Worm (Caenorhabditis elegans) whole organism, L4 larva: ENCODE measurements around the gene T04A11.1.
"Not testable (repeated sequence)": the region's sequence is repeated elsewhere in the genome, so short reads cannot be mapped to it uniquely, and the experiment has no call there.

Source experiments
- F49E8.2 ChIP-seq: sonication (generic microtip); optimal IDR thresholded peaks from 2 replicates; lab custom pipeline; 2016; ENCODE audit warnings: missing compliant biosample characterization, mild to moderate bottlenecking, missing genetic modification characterization, borderline replicate concordance
- Y105C5A.15 ChIP-seq: fragments of 200-800 bp; sonication (Bioruptor generic); IDR thresholded peaks from 2 replicates; pipeline ENCODE4 v1.3.6; 2022; ENCODE audit warnings: missing genetic modification characterization, missing compliant biosample characterization
- Y48G9A.11 ChIP-seq: fragments of 200-800 bp; sonication (Bioruptor generic); IDR thresholded peaks from 2 replicates; pipeline ENCODE4 v1.3.6; 2022; ENCODE audit warnings: missing genetic modification reagents, missing genetic modification characterization, missing compliant biosample characterization
- Y75B8A.6 ChIP-seq: fragments of 200-800 bp; sonication (Bioruptor generic); IDR thresholded peaks from 2 replicates; pipeline ENCODE4 v1.3.6; 2022; ENCODE audit warnings: missing genetic modification reagents, missing genetic modification characterization, missing compliant biosample characterization
- ZK337.2 ChIP-seq: fragments of 200-800 bp; sonication (Bioruptor generic); IDR thresholded peaks from 2 replicates; pipeline ENCODE4 v1.3.6; 2022; ENCODE audit warnings: missing genetic modification reagents, missing genetic modification characterization, missing compliant biosample characterization
- ZK546.5 ChIP-seq, 2 experiments: sonication (generic microtip); optimal IDR thresholded peaks; 2 replicates each; lab custom pipeline; 2017; ENCODE audit warnings: missing biosample characterization in 2 of 2, missing genetic modification characterization in 2 of 2
- aly-2 ChIP-seq: sonication (generic microtip); optimal IDR thresholded peaks from 2 replicates; lab custom pipeline; 2018; ENCODE audit warnings: missing biosample characterization, missing genetic modification characterization
- ceh-20 ChIP-seq: fragments of 200-800 bp; sonication (Bioruptor generic); IDR thresholded peaks from 2 replicates; pipeline ENCODE4 v1.3.6; 2022; ENCODE audit warnings: missing genetic modification reagents, missing genetic modification characterization, missing compliant biosample characterization
- ceh-28 ChIP-seq: fragments of 150-350 bp; optimal IDR thresholded peaks from 2 replicates; lab custom pipeline; 2014; ENCODE audit warnings: missing biosample characterization, missing genetic modification reagents, missing genetic modification characterization
- ceh-44 ChIP-seq: fragments of 200-800 bp; sonication (Bioruptor generic); IDR thresholded peaks from 2 replicates; pipeline ENCODE4 v1.3.6; 2022; ENCODE audit warnings: missing genetic modification reagents, missing genetic modification characterization, missing compliant biosample characterization
- ceh-82 ChIP-seq: sonication (generic microtip); optimal IDR thresholded peaks from 2 replicates; lab custom pipeline; 2017; ENCODE audit warnings: missing biosample characterization, missing genetic modification characterization
- ces-1 ChIP-seq: fragments of 150-350 bp; sonication (generic microtip); optimal IDR thresholded peaks from 4 replicates; lab custom pipeline; 2014; ENCODE audit warnings: missing biosample characterization, missing genetic modification reagents, missing genetic modification characterization
- dpl-1 ChIP-seq: fragments of 150-350 bp; optimal IDR thresholded peaks from 2 replicates; lab custom pipeline; 2014; ENCODE audit warnings: missing biosample characterization, missing genetic modification reagents, missing genetic modification characterization
- gei-8 ChIP-seq: fragments of 200-800 bp; sonication (Bioruptor generic); optimal IDR thresholded peaks from 2 replicates; lab custom pipeline; 2018; ENCODE audit warnings: mild to moderate bottlenecking, missing genetic modification characterization, missing compliant biosample characterization
- jun-1 ChIP-seq: fragments of 150-350 bp; optimal IDR thresholded peaks from 2 replicates; lab custom pipeline; 2014; ENCODE audit warnings: missing biosample characterization, missing genetic modification reagents, missing genetic modification characterization
- lim-7 ChIP-seq: fragments of 200-800 bp; sonication (Bioruptor generic); IDR thresholded peaks from 2 replicates; pipeline ENCODE4 v1.3.6; 2022; ENCODE audit warnings: missing genetic modification characterization, missing compliant biosample characterization
- lin-29 ChIP-seq: fragments of 200-800 bp; sonication (Bioruptor generic); IDR thresholded peaks from 2 replicates; pipeline ENCODE4 v1.3.6; 2022; ENCODE audit warnings: missing genetic modification reagents, missing genetic modification characterization, missing compliant biosample characterization
- lin-38 ChIP-seq: fragments of 200-800 bp; sonication (Bioruptor generic); IDR thresholded peaks from 2 replicates; pipeline ENCODE4 v1.3.6; 2022; ENCODE audit warnings: missing genetic modification reagents, missing genetic modification characterization, missing compliant biosample characterization
- mdt-29 ChIP-seq: fragments of 200-800 bp; sonication (Bioruptor generic); IDR thresholded peaks from 2 replicates; pipeline ENCODE4 v1.3.6; 2022; ENCODE audit warnings: missing genetic modification reagents, missing genetic modification characterization, missing compliant biosample characterization
- mep-1 ChIP-seq: fragments of 150-350 bp; sonication (generic microtip); optimal IDR thresholded peaks from 3 replicates; lab custom pipeline; 2014; ENCODE audit warnings: missing biosample characterization, missing genetic modification characterization
- mxl-2 ChIP-seq: fragments of 200-800 bp; sonication (Bioruptor generic); conservative IDR thresholded peaks from 2 replicates; pipeline ENCODE4 v1.3.6; 2022; ENCODE audit warnings: missing genetic modification reagents, missing genetic modification characterization, missing compliant biosample characterization
- nhr-102 ChIP-seq: sonication (generic microtip); optimal IDR thresholded peaks from 2 replicates; lab custom pipeline; 2016; ENCODE audit warnings: mild to moderate bottlenecking, missing genetic modification characterization, moderate library complexity, missing compliant biosample characterization
- nhr-11 ChIP-seq: fragments of 150-350 bp; optimal IDR thresholded peaks from 2 replicates; lab custom pipeline; 2014; ENCODE audit warnings: missing biosample characterization, missing genetic modification characterization
- nhr-28 ChIP-seq: fragments of 150-350 bp; optimal IDR thresholded peaks from 2 replicates; lab custom pipeline; 2014; ENCODE audit warnings: missing biosample characterization, missing genetic modification characterization
- nhr-41 ChIP-seq: fragments of 200-800 bp; sonication (Bioruptor generic); IDR thresholded peaks from 2 replicates; pipeline ENCODE4 v1.3.6; 2022; ENCODE audit warnings: missing genetic modification reagents, missing genetic modification characterization, missing compliant biosample characterization
- nhr-48 ChIP-seq: sonication (generic microtip); optimal IDR thresholded peaks from 2 replicates; lab custom pipeline; 2016; ENCODE audit warnings: mild to moderate bottlenecking, missing genetic modification characterization, missing compliant biosample characterization
- nhr-76 ChIP-seq: fragments of 150-350 bp; optimal IDR thresholded peaks from 2 replicates; lab custom pipeline; 2014; ENCODE audit warnings: missing biosample characterization, missing genetic modification characterization
- pha-4 ChIP-seq, 2 experiments: fragments of 150-350 bp in 1 of 2; fragments of 200-800 bp in 1 of 2; sonication (Bioruptor generic) in 1 of 2; IDR thresholded peaks in 1 of 2; optimal IDR thresholded peaks in 1 of 2; 2 replicates each; pipeline versions ENCODE4 v1.3.6 to Lab custom; 2014 to 2022; ENCODE audit warnings: missing genetic modification characterization in 2 of 2, missing genetic modification reagents in 2 of 2, missing biosample characterization in 1 of 2, missing compliant biosample characterization in 1 of 2
- set-16 ChIP-seq: fragments of 200-800 bp; sonication (Bioruptor generic); IDR thresholded peaks from 2 replicates; pipeline ENCODE4 v1.3.6; 2022; ENCODE audit warnings: missing genetic modification reagents, missing genetic modification characterization, missing compliant biosample characterization
- spr-1 ChIP-seq: sonication (generic microtip); optimal IDR thresholded peaks from 2 replicates; lab custom pipeline; 2016; ENCODE audit warnings: mild to moderate bottlenecking, missing genetic modification characterization, missing compliant biosample characterization
- spr-3 ChIP-seq: fragments of 200-800 bp; sonication (Bioruptor generic); optimal IDR thresholded peaks from 2 replicates; lab custom pipeline; 2018; ENCODE audit warnings: mild to moderate bottlenecking, missing genetic modification characterization, missing compliant biosample characterization
- tag-97 ChIP-seq: fragments of 200-800 bp; sonication (Bioruptor generic); IDR thresholded peaks from 2 replicates; pipeline ENCODE4 v1.3.6; 2022; ENCODE audit warnings: missing genetic modification characterization, missing compliant biosample characterization
- tra-1 ChIP-seq: fragments of 200-800 bp; sonication (Bioruptor generic); IDR thresholded peaks from 2 replicates; pipeline ENCODE4 v1.3.6; 2022; ENCODE audit warnings: missing genetic modification reagents, missing genetic modification characterization, missing compliant biosample characterization
- unc-130 ChIP-seq: sonication (generic microtip); optimal IDR thresholded peaks from 2 replicates; lab custom pipeline; 2016; ENCODE audit warnings: missing genetic modification reagents, missing genetic modification characterization, missing compliant biosample characterization
- unc-62 ChIP-seq, 3 experiments: fragments of 150-350 bp in 1 of 3; sonication (generic microtip); optimal IDR thresholded peaks in 2 of 3; peaks in 1 of 3; 1 replicate in 1 of 3; 2 replicates in 2 of 3; lab custom pipeline; 2014 to 2017; ENCODE audit warnings: missing biosample characterization in 3 of 3, missing genetic modification characterization in 3 of 3, missing genetic modification reagents in 3 of 3, missing genotype in 1 of 3
- zfp-2 ChIP-seq: sonication (generic microtip); optimal IDR thresholded peaks from 2 replicates; lab custom pipeline; 2016; ENCODE audit warnings: mild to moderate bottlenecking, missing genetic modification characterization, missing compliant biosample characterization

Gene T04A11.1

DNA sequence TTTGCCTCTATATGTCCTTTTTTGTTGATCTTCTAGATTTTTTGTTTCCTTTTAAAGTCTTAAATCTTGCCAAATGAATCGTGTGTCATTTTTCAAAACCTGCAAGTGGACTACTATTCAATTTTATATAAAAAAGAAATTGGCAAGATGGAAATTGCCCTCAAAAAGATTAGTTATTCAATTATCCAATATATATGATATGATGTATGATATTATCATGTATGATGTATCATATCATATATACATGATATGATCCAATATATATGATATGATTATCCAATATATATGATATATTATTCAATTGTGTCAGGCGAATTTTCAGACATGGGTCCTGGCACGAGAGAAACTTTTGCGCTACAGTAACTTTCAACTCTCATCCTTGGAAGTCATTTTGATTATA lies 18.4 kb upstream of the T04A11.1 start, which contains the start of gene sru-20:
Gene sru-20 (plus strand): TSS at position 301 of the 400 bp plus-strand sequence.
- no peak for TF ChIP-seq spr-3 (GFP tag; lab: Kevin White, UChicago)
- no peak for TF ChIP-seq F49E8.2 (tag; lab: Kevin White, UChicago)
- TF ChIP-seq set-16 (GFP tag; lab: Robert Waterston, UW) = no peak
- no peak for TF ChIP-seq jun-1 (tag; lab: Kevin White, UChicago)
- no peak for TF ChIP-seq tra-1 (GFP tag; lab: Robert Waterston, UW)
- no peak for TF ChIP-seq ceh-28
- TF ChIP-seq tag-97 = no peak
- TF ChIP-seq aly-2 (tag; lab: Kevin White, UChicago) = no peak
- TF ChIP-seq nhr-41 (GFP tag; lab: Robert Waterston, UW) = no peak
- no peak for TF ChIP-seq gei-8 (GFP tag; lab: Kevin White, UChicago)

DNA sequence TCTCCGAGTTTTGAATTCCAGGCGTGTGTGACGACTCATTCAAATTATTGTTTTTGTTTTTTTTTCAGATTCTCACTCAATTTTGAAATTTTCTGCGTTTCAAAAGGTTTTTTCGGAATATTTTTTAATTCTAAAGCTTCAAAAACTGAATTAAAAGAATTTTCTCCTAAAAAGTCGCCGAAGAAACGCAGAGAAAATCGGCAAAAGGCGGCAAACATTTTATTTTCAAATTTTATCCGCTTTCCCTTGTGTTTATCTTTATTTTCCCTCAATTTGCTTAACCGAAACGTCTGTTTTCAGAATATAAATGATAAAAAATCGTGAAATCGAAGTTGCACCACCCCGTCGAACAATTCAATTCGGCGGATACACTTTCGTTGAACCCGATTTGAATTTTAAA lies 13.6 kb upstream of the T04A11.1 start, which contains the start of gene him-6:
Gene him-6 (plus strand): TSS at position 301 of the 400 bp plus-strand sequence.
- no peak for TF ChIP-seq tra-1 (GFP tag; lab: Robert Waterston, UW)
- TF ChIP-seq lin-38 (GFP tag; lab: Robert Waterston, UW) = no peak
- TF ChIP-seq mep-1 (tag; lab: Kevin White, UChicago) = no peak
- no peak for TF ChIP-seq nhr-48 (tag; lab: Kevin White, UChicago)
- no peak for TF ChIP-seq zfp-2 (tag; lab: Kevin White, UChicago)
- no peak for TF ChIP-seq lin-29
- TF ChIP-seq ceh-20 (GFP tag; lab: Robert Waterston, UW) = no peak
- TF ChIP-seq nhr-102 (tag; lab: Kevin White, UChicago) = no peak
- TF ChIP-seq dpl-1 = no peak
- no peak for TF ChIP-seq unc-130 (GFP tag; lab: Kevin White, UChicago)
- no peak for TF ChIP-seq mdt-29
- no peak for TF ChIP-seq nhr-76 (tag; lab: Kevin White, UChicago)
- TF ChIP-seq ZK546.5 (tag; optimal IDR thresholded peaks at IDR 0.05; lab: Kevin White, UChicago) = no peak
- TF ChIP-seq spr-1 (tag; lab: Kevin White, UChicago) = no peak
- no peak for TF ChIP-seq Y48G9A.11

DNA sequence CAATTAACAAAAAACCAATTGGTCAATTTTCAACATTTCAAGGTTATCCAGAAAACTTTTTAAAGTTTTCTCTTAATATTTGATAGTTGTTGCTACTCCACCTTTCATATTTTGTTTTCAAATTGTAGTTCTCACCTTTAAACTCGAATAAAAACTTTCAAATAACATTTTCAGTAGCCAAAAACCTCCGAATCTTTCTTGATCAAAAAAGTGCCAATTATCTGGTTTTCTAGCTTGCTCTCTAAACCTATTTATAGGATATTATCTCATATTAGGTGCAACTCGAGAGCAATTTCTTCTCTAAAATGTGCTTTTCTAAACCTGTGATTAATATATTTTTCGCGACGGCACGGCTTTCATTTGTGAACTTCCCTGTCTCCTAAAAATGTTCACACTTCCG lies 10.4 kb upstream of the T04A11.1 start, which contains the start of gene sru-26:
Gene sru-26 (plus strand): TSS at position 301 of the 400 bp plus-strand sequence.
- TF ChIP-seq jun-1 (tag; lab: Kevin White, UChicago) (no peak), mxl-2 (GFP tag; lab: Robert Waterston, UW) (no peak), nhr-48 (tag; lab: Kevin White, UChicago) (no peak), lin-38 (GFP tag; lab: Robert Waterston, UW) (no peak), ceh-44 (GFP tag; lab: Robert Waterston, UW) (no peak), ceh-20 (GFP tag; lab: Robert Waterston, UW) (no peak), pha-4 (GFP tag; IDR thresholded peaks at IDR 0.05; lab: Robert Waterston, UW) (no peak), pha-4 (tag; optimal IDR thresholded peaks at IDR 0.05; lab: Kevin White, UChicago) (no peak), ceh-82 (tag; lab: Kevin White, UChicago) (no peak), tag-97 (no peak), ZK546.5 (tag; optimal IDR thresholded peaks at IDR 0.05; lab: Kevin White, UChicago) (no peak), nhr-28 (tag; lab: Kevin White, UChicago) (no peak), lim-7 (GFP tag; lab: Robert Waterston, UW) (no peak), ZK337.2 (GFP tag; lab: Robert Waterston, UW) (no peak), Y75B8A.6 (GFP tag; lab: Robert Waterston, UW) (no peak), ces-1 (GFP tag; lab: Kevin White, UChicago) (no peak), F49E8.2 (tag; lab: Kevin White, UChicago) (no peak), nhr-76 (tag; lab: Kevin White, UChicago) (no peak)

DNA sequence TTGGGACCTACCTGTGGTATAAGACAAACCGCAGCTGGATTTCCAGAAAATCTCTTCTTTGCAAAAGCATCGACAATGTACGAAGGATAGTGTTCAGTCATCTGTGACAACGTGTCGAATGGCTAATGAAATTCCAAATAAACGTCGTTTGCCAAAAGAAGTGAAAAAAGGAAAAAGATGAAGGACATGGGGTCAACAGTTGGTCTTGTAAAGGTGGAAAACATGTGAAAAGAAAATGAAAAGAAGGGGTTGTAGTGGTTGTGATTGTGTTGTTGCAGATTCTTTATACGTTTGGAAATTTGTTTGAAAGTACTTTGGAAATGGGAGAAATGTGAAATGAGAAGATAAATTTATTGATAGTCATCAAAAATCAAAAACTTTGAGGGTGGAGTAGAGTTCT lies 7.6 kb upstream of the T04A11.1 start, which contains the start of gene T04A11.4:
Gene T04A11.4 (minus strand): TSS at position 101 of the 400 bp plus-strand sequence.
- TF ChIP-seq Y105C5A.15 (GFP tag; lab: Robert Waterston, UW); nhr-11; unc-62 (GFP tag; optimal IDR thresholded peaks at IDR 0.05 in 1 of 2; lab: Kevin White, UChicago); unc-62 (tag; optimal IDR thresholded peaks at IDR 0.05; lab: Kevin White, UChicago): not testable (repeated sequence)
